Worm (Caenorhabditis elegans) whole organism, early embryonic: Measurements from ENCODE around the gene alh-11.

Source experiments
- F13C5.2 ChIP-seq: sonication (generic microtip); optimal IDR thresholded peaks from 2 replicates; lab custom pipeline; 2017; ENCODE audit warnings: mild to moderate bottlenecking, missing genetic modification characterization, inconsistent platforms, missing compliant biosample characterization
- aly-1 ChIP-seq: sonication (generic microtip); optimal IDR thresholded peaks from 2 replicates; lab custom pipeline; 2016; ENCODE audit warnings: missing genetic modification characterization, missing compliant biosample characterization
- ama-1 ChIP-seq: fragments of 150-350 bp; optimal IDR thresholded peaks from 2 replicates; lab custom pipeline; 2014
- ceh-36 ChIP-seq: sonication (generic microtip); optimal IDR thresholded peaks from 2 replicates; lab custom pipeline; 2016; ENCODE audit warnings: missing genetic modification characterization, inconsistent platforms, missing compliant biosample characterization
- ets-7 ChIP-seq: sonication (generic microtip); optimal IDR thresholded peaks from 2 replicates; lab custom pipeline; 2016; ENCODE audit warnings: missing genotype, missing genetic modification characterization, missing compliant biosample characterization
- hmbx-1 ChIP-seq: sonication (generic microtip); optimal IDR thresholded peaks from 2 replicates; lab custom pipeline; 2016; ENCODE audit warnings: mild to moderate bottlenecking, missing genetic modification characterization, missing compliant biosample characterization
- hmg-4 ChIP-seq: fragments of 200-800 bp; sonication (Bioruptor generic); optimal IDR thresholded peaks from 2 replicates; lab custom pipeline; 2018; ENCODE audit warnings: mild to moderate bottlenecking, missing genetic modification characterization, missing compliant biosample characterization
- hnd-1 ChIP-seq: sonication (generic microtip); optimal IDR thresholded peaks from 2 replicates; lab custom pipeline; 2016; ENCODE audit warnings: missing genetic modification characterization, missing compliant biosample characterization
- pes-1 ChIP-seq: fragments of 200-800 bp; sonication (Bioruptor generic); IDR thresholded peaks from 2 replicates; pipeline ENCODE4 v1.3.6; 2022; ENCODE audit warnings: missing genetic modification reagents, missing genetic modification characterization, missing compliant biosample characterization
- scrt-1 ChIP-seq: fragments of 200-800 bp; sonication (Bioruptor generic); IDR thresholded peaks from 2 replicates; pipeline ENCODE4 v1.3.6; 2022; ENCODE audit warnings: missing genetic modification characterization, missing compliant biosample characterization
- sea-1 ChIP-seq: fragments of 200-800 bp; sonication (Bioruptor generic); conservative IDR thresholded peaks from 2 replicates; pipeline ENCODE4 v1.3.6; 2022; ENCODE audit warnings: missing genetic modification characterization, missing compliant biosample characterization
- tbx-11 ChIP-seq: fragments of 200-800 bp; sonication (Bioruptor generic); IDR thresholded peaks from 2 replicates; pipeline ENCODE4 v1.3.6; 2022; ENCODE audit warnings: missing genetic modification characterization, missing compliant biosample characterization
- tbx-37 ChIP-seq: fragments of 200-800 bp; sonication (Bioruptor generic); conservative IDR thresholded peaks from 2 replicates; pipeline ENCODE4 v1.3.6; 2022; ENCODE audit warnings: missing genetic modification reagents, missing genetic modification characterization, missing compliant biosample characterization
- tra-4 ChIP-seq: sonication (generic microtip); optimal IDR thresholded peaks from 2 replicates; lab custom pipeline; 2017; ENCODE audit warnings: missing genetic modification characterization, missing compliant biosample characterization

- TF ChIP-seq ama-1 (no peak), hnd-1 (no peak), sea-1 (GFP tag; lab: Robert Waterston, UW) (no peak), ets-7 (tag; lab: Kevin White, UChicago) (no peak), F13C5.2 (tag; lab: Kevin White, UChicago) (no peak), hmbx-1 (tag; lab: Kevin White, UChicago) (no peak), pes-1 (GFP tag; lab: Robert Waterston, UW) (no peak), ceh-36 (no peak), aly-1 (tag; lab: Kevin White, UChicago) (no peak), tbx-11 (GFP tag; lab: Robert Waterston, UW) (no peak), tra-4 (tag; lab: Kevin White, UChicago) (no peak), scrt-1 (GFP tag; lab: Robert Waterston, UW) (no peak), tbx-37 (GFP tag; lab: Robert Waterston, UW) (no peak), hmg-4 (GFP tag; lab: Kevin White, UChicago) (no peak)
Measured at ce11 chrIII:764884-765283, 13.8 kb downstream of the alh-11 start, which contains the start of gene ptl-1.
